Fruit fly (Drosophila melanogaster): ENCODE results near the gene Atet.

The Atet gene

dm6 chr2L:4292560-4292959 lies 41.2 kb upstream of the Atet start (continued):
- TF ChIP-seq Dip2 (GFP tag; IDR thresholded peaks at IDR 0.05): no peak
- TF ChIP-seq Mes4 (GFP tag; optimal IDR thresholded peaks at IDR 0.05): peak; percentile 9
- peak; percentile 30 for TF ChIP-seq Ssrp (tag; optimal IDR thresholded peaks at IDR 0.05)
- 0 out of 4 replicates have a peak, but pooled peaks have one; percentile 40 for TF ChIP-seq Gug (GFP tag; IDR thresholded peaks at IDR 0.05)
- TF ChIP-seq CG32767 (GFP tag; IDR thresholded peaks at IDR 0.05): no peak
- TF ChIP-seq CG10366 (GFP tag; IDR thresholded peaks at IDR 0.05): peak; percentile 46
- TF ChIP-seq bsh (GFP tag; optimal IDR thresholded peaks at IDR 0.05): peak in 1 of 2 experiments; percentile 50
- TF ChIP-seq caup (GFP tag; optimal IDR thresholded peaks at IDR 0.05; ENCODE audit: severe bottlenecking): no peak
- TF ChIP-seq dan (GFP tag; IDR thresholded peaks at IDR 0.05): no peak
- TF ChIP-seq lov (optimal IDR thresholded peaks at IDR 0.05): no peak
- no peak for TF ChIP-seq lov (GFP tag; IDR thresholded peaks at IDR 0.05)
- TF ChIP-seq chinmo (GFP tag; IDR thresholded peaks at IDR 0.05; ENCODE audit: partially characterized antibody): no peak
- no peak for TF ChIP-seq kni (GFP tag; optimal IDR thresholded peaks at IDR 0.05)
- no peak for TF ChIP-seq sens (GFP tag)
- no peak for TF ChIP-seq CG13424 (tag; optimal IDR thresholded peaks at IDR 0.05)
- no peak for TF ChIP-seq pho (GFP tag; optimal IDR thresholded peaks at IDR 0.05)
- no peak for TF ChIP-seq CG7745 (tag; optimal IDR thresholded peaks at IDR 0.05)
- peak; percentile 38 for TF ChIP-seq CG7556 (GFP tag; optimal IDR thresholded peaks at IDR 0.05)
- TF ChIP-seq CG8089 (GFP tag; optimal IDR thresholded peaks at IDR 0.05): no peak
- peak; percentile 38 for TF ChIP-seq lmd (GFP tag; IDR thresholded peaks at IDR 0.05)
- no peak for TF ChIP-seq CG10274 (GFP tag; optimal IDR thresholded peaks at IDR 0.05)

- TF ChIP-seq oc (tag; optimal IDR thresholded peaks at IDR 0.05) (peak; percentile 93), CG3726 (GFP tag; IDR thresholded peaks at IDR 0.05) (no peak), grn (GFP tag; optimal IDR thresholded peaks at IDR 0.05) (no peak), Hr51 (GFP tag; optimal IDR thresholded peaks at IDR 0.05) (no peak), CG10462 (GFP tag; optimal IDR thresholded peaks at IDR 0.05) (no peak), luna (GFP tag; optimal IDR thresholded peaks at IDR 0.05) (no peak), Ets65A (GFP tag) (peak; percentile 50), CG13123 (GFP tag; optimal IDR thresholded peaks at IDR 0.05) (no peak)
Observed at dm6 chr2L:4295653-4296052, 38.1 kb upstream of the Atet start.

dm6 chr2L:4296887-4297286 lies 36.8 kb upstream of the Atet start:
- TF ChIP-seq bsh (GFP tag; optimal IDR thresholded peaks at IDR 0.05) (peak in 1 of 2 experiments; percentile 36), phol (tag; optimal IDR thresholded peaks at IDR 0.05) (no peak), CG13624 (GFP tag; optimal IDR thresholded peaks at IDR 0.05) (no peak), CG32532 (GFP tag; IDR thresholded peaks at IDR 0.05) (0 out of 2 replicates have a peak, but pooled peaks have one; percentile 8), zfh1 (GFP tag; IDR thresholded peaks at IDR 0.05) (no peak), Med (GFP tag) (peak; percentile 10)

dm6 chr2L:4310028-4310658 lies 23.6 kb upstream of the Atet start:
- TF ChIP-seq trem (tag; optimal IDR thresholded peaks at IDR 0.05) (no peak), CG17829 (tag; optimal IDR thresholded peaks at IDR 0.05) (no peak), B-H2 (GFP tag; optimal IDR thresholded peaks at IDR 0.05) (no peak), gfzf (GFP tag; optimal IDR thresholded peaks at IDR 0.05) (no peak), inv (GFP tag; IDR thresholded peaks at IDR 0.05; ENCODE audit: partially characterized antibody) (no peak), Hr78 (GFP tag; optimal IDR thresholded peaks at IDR 0.05) (no peak), CG7357 (GFP tag; IDR thresholded peaks at IDR 0.05) (no peak), ewg (GFP tag; optimal IDR thresholded peaks at IDR 0.05) (peak; percentile 74), CG9876 (GFP tag; optimal IDR thresholded peaks at IDR 0.05) (no peak), lab (GFP tag; optimal IDR thresholded peaks at IDR 0.05) (no peak), kay (GFP tag; optimal IDR thresholded peaks at IDR 0.05) (no peak), CG9215 (GFP tag; IDR thresholded peaks at IDR 0.05) (no peak), sob (GFP tag; IDR thresholded peaks at IDR 0.05) (0 out of 2 replicates have a peak, but pooled peaks have one; percentile 21), pfk (GFP tag; optimal IDR thresholded peaks at IDR 0.05) (no peak)

Data from whole organism, embryonic.